Comparison of ENCODE assay signal across 8 worm cellular contexts in genomic region chrV:14463087-14463486, ce11.
TF ChIP-seq lines count a peak whose summit lies in the region.
"Not testable (repeated sequence)": the region's sequence is repeated elsewhere in the genome, so short reads cannot be mapped to it uniquely, and the experiment has no call there.

TSS of gene F08H9.3 (minus strand) at chrV:14463338.

TF ChIP-seq in whole organism, L1 larva, 84 proteins besides CTCF, POLR2A, EP300 and RAD21:
- peak; percentile 86 for TF ChIP-seq snpc-4 (tag; optimal IDR thresholded peaks at IDR 0.05; lab: Kevin White, UChicago)
- peak; percentile 85 for TF ChIP-seq elt-2 (tag; optimal IDR thresholded peaks at IDR 0.05; lab: Kevin White, UChicago)
- peak; percentile 26 for TF ChIP-seq nhr-90 (tag; optimal IDR thresholded peaks at IDR 0.05; lab: Kevin White, UChicago; ENCODE audit: poor library complexity)
- TF ChIP-seq nhr-20 (tag; optimal IDR thresholded peaks at IDR 0.05; lab: Kevin White, UChicago): peak; percentile 9
- peak; percentile 16 for TF ChIP-seq nhr-71 (tag; optimal IDR thresholded peaks at IDR 0.05; lab: Kevin White, UChicago)
- not testable (repeated sequence) for TF ChIP-seq efl-1 (optimal IDR thresholded peaks at IDR 0.05; lab: Kevin White, UChicago)
- peak in 1 of 2 experiments; percentile 84 for TF ChIP-seq efl-1 (GFP tag; optimal IDR thresholded peaks at IDR 0.05 in 1 of 2; lab: Kevin White, UChicago)

TF ChIP-seq in whole organism, L2 larva, 48 proteins besides CTCF, POLR2A, EP300 and RAD21:
- TF ChIP-seq gmeb-1 (tag; optimal IDR thresholded peaks at IDR 0.05; lab: Kevin White, UChicago): peak; percentile 9
- TF ChIP-seq sma-9 (GFP tag; optimal IDR thresholded peaks at IDR 0.05; lab: Kevin White, UChicago): peak; percentile 39
- TF ChIP-seq sma-9 (tag; optimal IDR thresholded peaks at IDR 0.05; lab: Kevin White, UChicago): not testable (repeated sequence)
- TF ChIP-seq snpc-4 (tag; optimal IDR thresholded peaks at IDR 0.05; lab: Kevin White, UChicago): peak; percentile 85

TF ChIP-seq in whole organism, L3 larva, 47 proteins besides CTCF, POLR2A, EP300 and RAD21:
- TF ChIP-seq ama-1 (optimal IDR thresholded peaks at IDR 0.05; lab: Kevin White, UChicago) (peak; percentile 3), pqm-1 (tag; optimal IDR thresholded peaks at IDR 0.05; lab: Kevin White, UChicago) (peak; percentile 69), elt-2 (tag; optimal IDR thresholded peaks at IDR 0.05; lab: Kevin White, UChicago) (peak; percentile 69), snpc-4 (tag; optimal IDR thresholded peaks at IDR 0.05; lab: Kevin White, UChicago) (peak; percentile 87)

TF ChIP-seq in whole organism, L4 larva, 104 proteins besides CTCF, POLR2A, EP300 and RAD21 (continues in another document):
- TF ChIP-seq mdt-29 (GFP tag; IDR thresholded peaks at IDR 0.05; lab: Robert Waterston, UW): 0 out of 2 replicates have a peak, but pooled peaks have one; percentile 36
- peak; percentile 54 for TF ChIP-seq set-16 (GFP tag; IDR thresholded peaks at IDR 0.05; lab: Robert Waterston, UW)
- TF ChIP-seq nhr-48 (tag; optimal IDR thresholded peaks at IDR 0.05; lab: Kevin White, UChicago): peak; percentile 46
- peak; percentile 63 for TF ChIP-seq F49E8.2 (tag; optimal IDR thresholded peaks at IDR 0.05; lab: Kevin White, UChicago; ENCODE audit: borderline replicate concordance)
- 0 out of 2 replicates have a peak, but pooled peaks have one; percentile 38 for TF ChIP-seq dmd-8 (GFP tag; IDR thresholded peaks at IDR 0.05; lab: Robert Waterston, UW)
- peak; percentile 87 for TF ChIP-seq ceh-44 (GFP tag; IDR thresholded peaks at IDR 0.05; lab: Robert Waterston, UW)
- peak; percentile 73 for TF ChIP-seq snpc-1.2 (GFP tag; IDR thresholded peaks at IDR 0.05; lab: Robert Waterston, UW)
- 0 out of 2 replicates have a peak, but pooled peaks have one; percentile 20 for TF ChIP-seq dmd-9 (GFP tag; IDR thresholded peaks at IDR 0.05; lab: Robert Waterston, UW)
- peak; percentile 79 for TF ChIP-seq T26A8.4 (GFP tag; IDR thresholded peaks at IDR 0.05; lab: Robert Waterston, UW)
- peak; percentile 76 for TF ChIP-seq egl-43 (GFP tag; IDR thresholded peaks at IDR 0.05; lab: Robert Waterston, UW)
- TF ChIP-seq daf-16 (GFP tag; optimal IDR thresholded peaks at IDR 0.05; lab: Kevin White, UChicago): peak in 1 of 2 experiments; percentile 60
- peak; percentile 50 for TF ChIP-seq daf-16 (tag; optimal IDR thresholded peaks at IDR 0.05; lab: Kevin White, UChicago)
- peak; percentile 24 for TF ChIP-seq mes-2 (tag; optimal IDR thresholded peaks at IDR 0.05; lab: Kevin White, UChicago; ENCODE audit: poor library complexity, severe bottlenecking)

TF ChIP-seq in whole organism, early embryonic, 17 proteins besides CTCF, POLR2A, EP300 and RAD21:
- TF ChIP-seq hmg-4 (GFP tag; optimal IDR thresholded peaks at IDR 0.05; lab: Kevin White, UChicago): peak; percentile 5

TF ChIP-seq in whole organism, late embryonic, 69 proteins besides CTCF, POLR2A, EP300 and RAD21:
- TF ChIP-seq ref-2 (tag; optimal IDR thresholded peaks at IDR 0.05; lab: Kevin White, UChicago): peak; percentile 17
- peak; percentile 2 for TF ChIP-seq elt-2 (tag; optimal IDR thresholded peaks at IDR 0.05; lab: Kevin White, UChicago)

TF ChIP-seq in whole organism, mixed stage, embryonic, 35 proteins besides CTCF, POLR2A, EP300 and RAD21:
- TF ChIP-seq cnd-1 (tag; optimal IDR thresholded peaks at IDR 0.05; lab: Kevin White, UChicago) (peak; percentile 7), drap-1 (GFP tag; optimal IDR thresholded peaks at IDR 0.05; lab: Kevin White, UChicago) (peak; percentile 14)

TF ChIP-seq in whole organism, young adult, 124 proteins besides CTCF, POLR2A, EP300 and RAD21:
- peak; percentile 51 for TF ChIP-seq F33H1.4 (GFP tag; IDR thresholded peaks at IDR 0.05; lab: Robert Waterston, UW)
- peak; percentile 69 for TF ChIP-seq tbp1 (GFP tag; optimal IDR thresholded peaks at IDR 0.05; lab: Kevin White, UChicago)
- TF ChIP-seq ztf-18 (tag; optimal IDR thresholded peaks at IDR 0.05; lab: Kevin White, UChicago): peak; percentile 2
- TF ChIP-seq tlf-1 (GFP tag; optimal IDR thresholded peaks at IDR 0.05; lab: Kevin White, UChicago): peak; percentile 6
- peak; percentile 57; the same call in 1 of the 2 replicates for TF ChIP-seq hsf-1 (GFP tag; IDR thresholded peaks at IDR 0.05; lab: Robert Waterston, UW)
- TF ChIP-seq nfyb-1 (GFP tag; IDR thresholded peaks at IDR 0.05; lab: Robert Waterston, UW): 0 out of 2 replicates have a peak, but pooled peaks have one; percentile 58
- peak; percentile 63 for TF ChIP-seq ceh-100 (GFP tag; IDR thresholded peaks at IDR 0.05; lab: Robert Waterston, UW)
- TF ChIP-seq madf-8 (GFP tag; conservative IDR thresholded peaks at IDR 0.05; lab: Robert Waterston, UW): peak; percentile 35; the same call in 1 of the 2 replicates
- 0 out of 2 replicates have a peak, but pooled peaks have one; percentile 63 for TF ChIP-seq egl-44 (GFP tag; IDR thresholded peaks at IDR 0.05; lab: Robert Waterston, UW)
- TF ChIP-seq him-1 (tag; optimal IDR thresholded peaks at IDR 0.05; lab: Kevin White, UChicago): peak; percentile 90
- peak; percentile 95 for TF ChIP-seq hmg-1.2 (GFP tag; IDR thresholded peaks at IDR 0.05; lab: Robert Waterston, UW)
- TF ChIP-seq snpc-4 (GFP tag; optimal IDR thresholded peaks at IDR 0.05; lab: Kevin White, UChicago): peak; percentile 85
- peak; percentile 90 to 98 (median 94) for TF ChIP-seq snpc-4 (tag; optimal IDR thresholded peaks at IDR 0.05; lab: Kevin White, UChicago)
- peak; percentile 82 for TF ChIP-seq Y79H2A.3 (GFP tag; conservative IDR thresholded peaks at IDR 0.05; lab: Robert Waterston, UW)
- TF ChIP-seq lin-54 (GFP tag; optimal IDR thresholded peaks at IDR 0.05; lab: Kevin White, UChicago): peak; percentile 27
- 0 out of 2 replicates have a peak, but pooled peaks have one; percentile 48 for TF ChIP-seq bed-2 (GFP tag; IDR thresholded peaks at IDR 0.05; lab: Robert Waterston, UW)
- TF ChIP-seq B0336.3 (GFP tag; IDR thresholded peaks at IDR 0.05; lab: Robert Waterston, UW): peak; percentile 52; the same call in 1 of the 2 replicates
- TF ChIP-seq rcor-1 (GFP tag; IDR thresholded peaks at IDR 0.05; lab: Robert Waterston, UW): peak; percentile 55; the same call in 1 of the 2 replicates
- peak; percentile 3 for TF ChIP-seq ceh-27 (GFP tag; optimal IDR thresholded peaks at IDR 0.05; lab: Kevin White, UChicago)
- TF ChIP-seq D2030.7 (GFP tag; IDR thresholded peaks at IDR 0.05; lab: Robert Waterston, UW): peak; percentile 82
- peak; percentile 74 for TF ChIP-seq mcd-1 (GFP tag; IDR thresholded peaks at IDR 0.05; lab: Robert Waterston, UW)
- TF ChIP-seq dpff-1 (tag; optimal IDR thresholded peaks at IDR 0.05; lab: Kevin White, UChicago): peak; percentile 9
- TF ChIP-seq lin-26 (GFP tag; IDR thresholded peaks at IDR 0.05; lab: Robert Waterston, UW): peak; percentile 69; the same call in 1 of the 2 replicates
- peak; percentile 75 for TF ChIP-seq pbrm-1 (GFP tag; IDR thresholded peaks at IDR 0.05; lab: Robert Waterston, UW)
- TF ChIP-seq snpc-1.3 (tag; optimal IDR thresholded peaks at IDR 0.05; lab: Kevin White, UChicago; ENCODE audit: insufficient read depth): peak; percentile 64
- TF ChIP-seq egrh-3 (GFP tag; IDR thresholded peaks at IDR 0.05; lab: Robert Waterston, UW): peak; percentile 62
- TF ChIP-seq snpc-3.4 (tag; optimal IDR thresholded peaks at IDR 0.05; lab: Kevin White, UChicago): peak; percentile 85
- peak; percentile 68 for TF ChIP-seq F23B12.7 (tag; optimal IDR thresholded peaks at IDR 0.05; lab: Kevin White, UChicago; ENCODE audit: insufficient read depth)
- TF ChIP-seq lsl-1 (GFP tag; optimal IDR thresholded peaks at IDR 0.05; lab: Kevin White, UChicago): peak; percentile 55
- TF ChIP-seq madf-6 (GFP tag; IDR thresholded peaks at IDR 0.05; lab: Robert Waterston, UW): peak; percentile 77
- TF ChIP-seq ekl-4 (GFP tag; IDR thresholded peaks at IDR 0.05; lab: Robert Waterston, UW): peak; percentile 75; the same call in 1 of the 2 replicates
- peak; percentile 38 for TF ChIP-seq F49E8.2 (tag; optimal IDR thresholded peaks at IDR 0.05; lab: Kevin White, UChicago; ENCODE audit: insufficient read depth)
- peak; percentile 18 for TF ChIP-seq repo-1 (tag; optimal IDR thresholded peaks at IDR 0.05; lab: Kevin White, UChicago)
- peak; percentile 51; the same call in 1 of the 2 replicates for TF ChIP-seq zfh-2 (GFP tag; conservative IDR thresholded peaks at IDR 0.05; lab: Robert Waterston, UW)
- peak; percentile 88 for TF ChIP-seq attf-6 (GFP tag; IDR thresholded peaks at IDR 0.05; lab: Robert Waterston, UW)
- TF ChIP-seq snpc-1.1 (tag; optimal IDR thresholded peaks at IDR 0.05; lab: Kevin White, UChicago; ENCODE audit: insufficient read depth): peak; percentile 93
- TF ChIP-seq dox-1 (GFP tag; IDR thresholded peaks at IDR 0.05; lab: Robert Waterston, UW): peak; percentile 84
- peak; percentile 22 for TF ChIP-seq xnd-1 (tag; optimal IDR thresholded peaks at IDR 0.05; lab: Kevin White, UChicago)
- peak; percentile 10 for TF ChIP-seq efl-1 (GFP tag; optimal IDR thresholded peaks at IDR 0.05; lab: Kevin White, UChicago)
- 0 out of 2 replicates have a peak, but pooled peaks have one; percentile 18 for TF ChIP-seq ceh-91 (GFP tag; IDR thresholded peaks at IDR 0.05; lab: Robert Waterston, UW)
TF ChIP-seq in whole organism, young adult: peak in this region for 39; not testable (repeated sequence) for 85.
